Worm (Caenorhabditis elegans) whole organism, mixed stage, embryonic: Measurements from ENCODE around the gene fezf-1.

Source experiments
- M03D4.4 ChIP-seq: sonication (generic microtip); optimal IDR thresholded peaks from 2 replicates; lab custom pipeline; 2017; ENCODE audit warnings: mild to moderate bottlenecking, missing genetic modification characterization, missing compliant biosample characterization
- blmp-1 ChIP-seq: fragments of 150-350 bp; optimal IDR thresholded peaks from 2 replicates; lab custom pipeline; 2014; ENCODE audit warnings: missing biosample characterization, missing genetic modification characterization
- ceh-39 ChIP-seq: fragments of 150-350 bp; optimal IDR thresholded peaks from 2 replicates; lab custom pipeline; 2014; ENCODE audit warnings: missing biosample characterization, missing genetic modification characterization
- ces-1 ChIP-seq: fragments of 150-350 bp; optimal IDR thresholded peaks from 2 replicates; lab custom pipeline; 2014; ENCODE audit warnings: missing biosample characterization, missing genetic modification reagents, missing genetic modification characterization
- drap-1 ChIP-seq: fragments of 200-800 bp; sonication (Bioruptor generic); optimal IDR thresholded peaks from 3 replicates; lab custom pipeline; 2018; ENCODE audit warnings: mild to moderate bottlenecking, missing genetic modification characterization, missing compliant biosample characterization
- elt-1 ChIP-seq: sonication (generic microtip); optimal IDR thresholded peaks from 2 replicates; lab custom pipeline; 2017; ENCODE audit warnings: missing genetic modification characterization, mild to moderate bottlenecking, missing compliant biosample characterization, antibody characterized with exemption, moderate library complexity, borderline replicate concordance; ENCODE audit not compliant: insufficient read depth
- elt-3 ChIP-seq: fragments of 150-350 bp; optimal IDR thresholded peaks from 2 replicates; lab custom pipeline; 2014; ENCODE audit warnings: missing biosample characterization, missing genetic modification characterization
- flh-1 ChIP-seq: fragments of 200-800 bp; sonication (Bioruptor generic); optimal IDR thresholded peaks from 2 replicates; lab custom pipeline; 2018; ENCODE audit warnings: mild to moderate bottlenecking, missing genetic modification characterization, moderate library complexity, missing compliant biosample characterization
- hlh-1 ChIP-seq: fragments of 150-350 bp; optimal IDR thresholded peaks from 2 replicates; lab custom pipeline; 2014; ENCODE audit warnings: missing biosample characterization, missing genetic modification reagents, missing genetic modification characterization
- lsy-2 ChIP-seq: fragments of 150-350 bp; optimal IDR thresholded peaks from 2 replicates; lab custom pipeline; 2014; ENCODE audit warnings: missing biosample characterization, missing genetic modification characterization
- mab-5 ChIP-seq: fragments of 150-350 bp; optimal IDR thresholded peaks from 2 replicates; lab custom pipeline; 2014; ENCODE audit warnings: missing biosample characterization, missing genetic modification characterization
- mep-1 ChIP-seq: fragments of 150-350 bp; optimal IDR thresholded peaks from 2 replicates; lab custom pipeline; 2017; ENCODE audit warnings: missing biosample characterization, missing genetic modification reagents, missing genetic modification characterization, inconsistent platforms
- mls-2 ChIP-seq: sonication (generic microtip); optimal IDR thresholded peaks from 2 replicates; lab custom pipeline; 2016; ENCODE audit warnings: mild to moderate bottlenecking, missing genetic modification characterization, moderate library complexity, missing compliant biosample characterization
- nhr-2 ChIP-seq: fragments of 150-350 bp; optimal IDR thresholded peaks from 2 replicates; lab custom pipeline; 2014; ENCODE audit warnings: missing biosample characterization, missing genetic modification characterization
- nhr-237 ChIP-seq: fragments of 150-350 bp; optimal IDR thresholded peaks from 2 replicates; lab custom pipeline; 2014; ENCODE audit warnings: missing biosample characterization, missing genetic modification characterization
- nhr-76 ChIP-seq: sonication (generic microtip); optimal IDR thresholded peaks from 2 replicates; lab custom pipeline; 2017; ENCODE audit warnings: missing biosample characterization, missing genetic modification characterization
- pha-4 ChIP-seq: fragments of 150-350 bp; optimal IDR thresholded peaks from 2 replicates; lab custom pipeline; 2018; ENCODE audit warnings: missing biosample characterization, missing genetic modification reagents, missing genetic modification characterization
- snpc-4 ChIP-seq: fragments of 150-350 bp; optimal IDR thresholded peaks from 2 replicates; lab custom pipeline; 2014; ENCODE audit warnings: missing biosample characterization, missing genetic modification characterization
- sptf-1 ChIP-seq: sonication (generic microtip); optimal IDR thresholded peaks from 2 replicates; lab custom pipeline; 2017; ENCODE audit warnings: mild to moderate bottlenecking, missing genetic modification characterization, moderate library complexity, missing compliant biosample characterization
- unc-120 ChIP-seq: sonication (generic microtip); optimal IDR thresholded peaks from 2 replicates; lab custom pipeline; 2017; ENCODE audit warnings: missing genetic modification characterization, missing compliant biosample characterization; ENCODE audit not compliant: poor library complexity, severe bottlenecking
- unc-62 ChIP-seq: fragments of 150-350 bp; optimal IDR thresholded peaks from 2 replicates; lab custom pipeline; 2014; ENCODE audit warnings: missing biosample characterization, missing genetic modification reagents, missing genetic modification characterization
- ztf-11 ChIP-seq: fragments of 150-350 bp; optimal IDR thresholded peaks from 2 replicates; lab custom pipeline; 2014; ENCODE audit warnings: missing biosample characterization, missing genetic modification characterization

fezf-1 gene

ce11 chrIV:13510049-13510448, 44.2 kb downstream of the fezf-1 start:
- TF ChIP-seq blmp-1 (tag; lab: Kevin White, UChicago) = no peak
- no peak for TF ChIP-seq ztf-11 (tag; lab: Kevin White, UChicago)
- TF ChIP-seq sptf-1 (tag; lab: Kevin White, UChicago) = no peak
- TF ChIP-seq, all 35 proteins: peak for 0

- TF ChIP-seq ces-1 = no peak
- TF ChIP-seq M03D4.4 (tag; lab: Kevin White, UChicago) = no peak
- no peak for TF ChIP-seq unc-120 (tag; lab: Kevin White, UChicago)
- no peak for TF ChIP-seq mls-2 (tag; lab: Kevin White, UChicago)
- TF ChIP-seq hlh-1 (tag; lab: Kevin White, UChicago) = no peak
- TF ChIP-seq lsy-2 (tag; lab: Kevin White, UChicago) = no peak
- no peak for TF ChIP-seq mep-1 (tag; lab: Kevin White, UChicago)
- TF ChIP-seq elt-1 (tag; lab: Kevin White, UChicago) = no peak
- TF ChIP-seq nhr-2 (tag; lab: Kevin White, UChicago) = no peak
- TF ChIP-seq flh-1 (GFP tag; lab: Kevin White, UChicago) = no peak
- no peak for TF ChIP-seq elt-3
- no peak for TF ChIP-seq unc-62 (GFP tag; lab: Kevin White, UChicago)
- no peak for TF ChIP-seq nhr-237 (tag; lab: Kevin White, UChicago)
Measured at ce11 chrIV:13512112-13512569, 46.2 kb downstream of the fezf-1 start, which contains the start of gene puf-3. puf-3 (minus strand) TSS chrIV:13512162.

- no peak for TF ChIP-seq pha-4 (tag; lab: Kevin White, UChicago)
- TF ChIP-seq lsy-2 (tag; lab: Kevin White, UChicago) = no peak
- TF ChIP-seq ceh-39 (tag; lab: Kevin White, UChicago) = no peak
- no peak for TF ChIP-seq snpc-4 (tag; lab: Kevin White, UChicago)
- no peak for TF ChIP-seq mab-5 (tag; lab: Kevin White, UChicago)
- no peak for TF ChIP-seq drap-1 (GFP tag; lab: Kevin White, UChicago)
- no peak for TF ChIP-seq sptf-1 (tag; lab: Kevin White, UChicago)
- TF ChIP-seq nhr-76 (tag; lab: Kevin White, UChicago) = no peak
Measured at ce11 chrIV:13513010-13513409, 47.1 kb downstream of the fezf-1 start.
